Fruit fly (Drosophila melanogaster) Kc167 (cell line): Measurements from ENCODE around the gene chas.
A peak's percentile ranks its signal among the peaks of the same experiment; 100 is the strongest.

Experiments
- Myc ChIP-seq: fragments of >200 bp; optimal IDR thresholded peaks from 2 replicates; lab custom pipeline; 2017; ENCODE audit warnings: missing external identifiers
- Sin3A ChIP-seq: fragments of >200 bp; optimal IDR thresholded peaks from 2 replicates; lab custom pipeline; 2018; ENCODE audit warnings: missing external identifiers
- h ChIP-seq: fragments of >200 bp; optimal IDR thresholded peaks from 3 replicates; lab custom pipeline; 2018; ENCODE audit warnings: missing external identifiers
- insv ChIP-seq: fragments of >200 bp; optimal IDR thresholded peaks from 3 replicates; lab custom pipeline; 2018; ENCODE audit warnings: missing external identifiers
- psq ChIP-seq: fragments of >200 bp; optimal IDR thresholded peaks from 2 replicates; lab custom pipeline; 2017; ENCODE audit warnings: missing external identifiers
- ttk ChIP-seq: sonication (Bioruptor generic); optimal IDR thresholded peaks from 2 replicates; lab custom pipeline; 2017; ENCODE audit warnings: missing external identifiers

Gene chas

DNA sequence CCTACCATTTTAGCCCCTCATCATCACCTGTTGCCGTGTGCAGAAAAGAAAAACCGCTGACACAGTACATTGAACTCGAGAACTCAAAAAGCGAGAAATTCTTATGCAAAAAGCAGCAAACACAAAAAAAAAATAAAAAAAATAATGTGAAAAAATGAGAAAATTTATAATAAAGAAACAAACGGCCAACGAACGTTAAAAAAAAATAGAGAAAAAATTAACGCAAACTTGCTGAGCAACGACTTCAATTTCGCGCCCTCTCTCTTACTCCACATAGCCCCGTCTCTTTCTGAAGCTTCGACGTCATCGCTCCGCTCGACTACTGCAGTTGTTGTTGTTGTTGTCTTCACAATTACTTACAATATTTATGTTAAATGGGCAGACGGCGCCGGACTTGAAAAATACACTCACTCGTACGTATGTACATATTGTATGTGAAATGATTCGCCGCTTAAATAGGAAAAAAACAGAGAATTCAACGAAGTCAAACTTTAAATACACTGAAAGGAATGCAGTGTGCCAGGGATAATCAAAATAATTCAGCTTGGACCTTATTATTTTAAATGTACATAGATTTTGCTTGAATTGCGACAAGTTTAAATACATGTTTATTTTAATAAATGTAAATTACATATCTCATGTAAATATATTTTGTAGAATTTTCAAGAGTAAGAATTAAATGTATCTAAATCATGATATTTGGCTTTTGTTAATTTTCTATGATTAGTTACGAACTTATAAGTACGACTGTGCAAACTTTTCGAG is 20.6 kb upstream of the chas start:
- TF ChIP-seq psq (lab: Kevin White, UChicago) (no peak), ttk (lab: Kevin White, UChicago) (no peak), insv (lab: Kevin White, UChicago) (no peak), Sin3A (lab: Kevin White, UChicago) (no peak), h (lab: Kevin White, UChicago) (no peak), Myc (no peak)

- TF ChIP-seq ttk (lab: Kevin White, UChicago): no peak
- no peak for TF ChIP-seq Myc
- TF ChIP-seq Sin3A (lab: Kevin White, UChicago): no peak
- TF ChIP-seq insv (lab: Kevin White, UChicago): no peak
- TF ChIP-seq psq (lab: Kevin White, UChicago): no peak
- TF ChIP-seq h (lab: Kevin White, UChicago): no peak
These were observed 19.9 kb upstream of the chas start for dm6 chrX:17718423-17718822.

DNA sequence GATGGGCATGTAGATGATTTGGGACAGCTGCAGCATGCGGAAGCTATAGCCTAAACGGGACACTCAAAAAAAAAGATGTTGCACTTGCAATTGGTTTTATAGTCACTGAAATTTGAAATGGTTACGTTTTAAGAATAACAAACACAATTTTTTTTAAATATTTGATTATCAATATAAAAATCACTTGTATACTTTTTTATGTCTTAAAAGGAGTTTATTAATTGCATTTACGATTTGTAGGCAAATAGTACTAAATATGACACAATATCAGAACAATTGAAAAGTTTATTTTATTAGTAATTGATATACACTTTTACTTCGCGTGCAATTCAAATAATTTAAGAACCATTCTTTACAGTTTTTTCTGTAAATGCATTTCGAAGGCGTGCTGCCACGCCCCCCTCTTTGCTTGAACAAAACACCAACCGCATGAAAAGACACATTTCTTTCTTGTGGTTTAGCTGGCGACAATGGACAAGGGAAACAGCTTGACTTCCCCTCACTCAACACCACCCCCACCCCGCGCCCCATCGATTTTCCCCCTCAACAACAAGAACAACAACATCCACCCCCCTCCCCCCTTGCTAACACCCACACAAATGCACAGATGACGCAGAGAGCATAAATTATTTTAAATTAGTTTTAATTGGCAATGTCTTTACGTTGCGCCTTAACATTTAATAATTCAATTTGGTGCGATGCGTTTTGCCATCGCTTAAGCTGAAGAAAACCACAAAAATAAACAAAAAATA is 18.5 kb upstream of the chas start:
- TF ChIP-seq psq (lab: Kevin White, UChicago) (no peak), Myc (no peak), ttk (lab: Kevin White, UChicago) (no peak), Sin3A (lab: Kevin White, UChicago) (no peak), h (lab: Kevin White, UChicago) (no peak), insv (lab: Kevin White, UChicago) (no peak)

dm6 chrX:17714976-17715375 is 16.4 kb upstream of the chas start:
- no peak for TF ChIP-seq psq (lab: Kevin White, UChicago)
- no peak for TF ChIP-seq ttk (lab: Kevin White, UChicago)
- no peak for TF ChIP-seq h (lab: Kevin White, UChicago)
- TF ChIP-seq Myc: no peak
- no peak for TF ChIP-seq Sin3A (lab: Kevin White, UChicago)
- no peak for TF ChIP-seq insv (lab: Kevin White, UChicago)

DNA sequence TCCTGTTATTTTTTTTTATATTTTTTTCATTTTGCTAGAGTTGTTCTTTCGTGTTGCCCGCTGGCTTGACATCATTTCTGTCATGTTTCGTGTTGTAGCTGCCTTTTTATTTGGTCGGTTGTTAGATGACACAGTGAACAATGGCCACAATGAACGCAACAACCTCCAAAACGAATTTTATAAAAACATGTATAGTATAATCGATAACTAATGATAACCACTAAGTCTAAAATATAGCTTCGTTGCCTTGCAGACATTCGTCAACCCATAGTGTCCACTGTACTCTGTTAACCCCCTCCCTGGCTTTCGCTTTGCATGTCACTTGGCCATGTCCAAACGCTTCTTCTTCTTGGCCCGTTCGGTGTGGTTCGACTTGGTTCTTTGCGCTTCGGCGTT is 15.2 kb upstream of the chas start:
- TF ChIP-seq Sin3A (lab: Kevin White, UChicago): no peak
- no peak for TF ChIP-seq h (lab: Kevin White, UChicago)
- TF ChIP-seq ttk (lab: Kevin White, UChicago): no peak
- no peak for TF ChIP-seq psq (lab: Kevin White, UChicago)
- TF ChIP-seq Myc: no peak
- TF ChIP-seq insv (lab: Kevin White, UChicago): no peak

- TF ChIP-seq h (lab: Kevin White, UChicago): no peak
- TF ChIP-seq insv (lab: Kevin White, UChicago): no peak
- no peak for TF ChIP-seq psq (lab: Kevin White, UChicago)
- no peak for TF ChIP-seq Sin3A (lab: Kevin White, UChicago)
- no peak for TF ChIP-seq Myc
- TF ChIP-seq ttk (lab: Kevin White, UChicago): no peak
These were observed 14.6 kb upstream of the chas start for dm6 chrX:17712995-17713739.

- TF ChIP-seq ttk (lab: Kevin White, UChicago) (no peak), insv (lab: Kevin White, UChicago) (no peak), h (lab: Kevin White, UChicago) (no peak), psq (lab: Kevin White, UChicago) (no peak), Myc (no peak), Sin3A (lab: Kevin White, UChicago) (no peak)
These were observed 13.9 kb upstream of the chas start for dm6 chrX:17712466-17712865.

- TF ChIP-seq insv (lab: Kevin White, UChicago): no peak
- no peak for TF ChIP-seq psq (lab: Kevin White, UChicago)
- no peak for TF ChIP-seq h (lab: Kevin White, UChicago)
- TF ChIP-seq Myc: no peak
- no peak for TF ChIP-seq Sin3A (lab: Kevin White, UChicago)
- no peak for TF ChIP-seq ttk (lab: Kevin White, UChicago)
These were observed 13.4 kb upstream of the chas start for dm6 chrX:17711916-17712315.

DNA sequence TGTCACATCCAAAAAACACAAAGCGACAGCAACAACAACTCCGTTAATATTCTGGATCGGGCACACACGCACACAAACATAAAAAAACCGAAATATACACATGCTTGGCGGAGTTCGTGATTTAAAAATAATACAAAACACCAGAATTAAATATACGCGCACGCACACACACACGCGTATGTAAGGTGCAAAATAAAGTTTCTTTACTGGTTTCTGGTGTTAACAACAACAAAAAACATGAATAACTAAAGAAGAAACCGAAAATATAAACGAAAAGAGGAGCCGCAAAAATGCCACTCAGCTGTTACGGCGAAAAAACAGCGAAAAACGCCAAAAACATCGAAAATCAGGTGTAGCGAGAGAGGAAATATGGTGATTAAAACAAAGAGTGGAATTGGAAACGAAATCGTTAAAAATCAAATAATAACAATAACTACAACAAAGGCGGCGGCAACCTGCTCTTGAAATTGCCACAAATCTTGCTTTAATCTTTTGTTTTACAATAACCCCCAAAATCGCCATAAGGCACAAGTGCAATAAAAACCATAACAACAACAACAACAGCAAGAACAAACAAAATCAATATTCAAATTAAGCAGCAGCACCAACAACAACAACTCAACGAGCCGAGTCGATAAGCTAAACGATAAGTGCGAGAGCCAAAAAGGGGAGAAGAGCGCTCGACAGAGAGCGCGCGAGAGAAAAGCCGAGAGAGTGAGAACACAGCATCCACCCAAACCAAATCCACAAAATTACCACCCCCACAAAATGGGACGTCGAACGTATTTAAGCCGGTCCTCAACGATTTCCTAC is 11.9 kb upstream of the chas start:
- no peak for TF ChIP-seq ttk (lab: Kevin White, UChicago)
- peak; percentile 60 for TF ChIP-seq psq (lab: Kevin White, UChicago)

DNA sequence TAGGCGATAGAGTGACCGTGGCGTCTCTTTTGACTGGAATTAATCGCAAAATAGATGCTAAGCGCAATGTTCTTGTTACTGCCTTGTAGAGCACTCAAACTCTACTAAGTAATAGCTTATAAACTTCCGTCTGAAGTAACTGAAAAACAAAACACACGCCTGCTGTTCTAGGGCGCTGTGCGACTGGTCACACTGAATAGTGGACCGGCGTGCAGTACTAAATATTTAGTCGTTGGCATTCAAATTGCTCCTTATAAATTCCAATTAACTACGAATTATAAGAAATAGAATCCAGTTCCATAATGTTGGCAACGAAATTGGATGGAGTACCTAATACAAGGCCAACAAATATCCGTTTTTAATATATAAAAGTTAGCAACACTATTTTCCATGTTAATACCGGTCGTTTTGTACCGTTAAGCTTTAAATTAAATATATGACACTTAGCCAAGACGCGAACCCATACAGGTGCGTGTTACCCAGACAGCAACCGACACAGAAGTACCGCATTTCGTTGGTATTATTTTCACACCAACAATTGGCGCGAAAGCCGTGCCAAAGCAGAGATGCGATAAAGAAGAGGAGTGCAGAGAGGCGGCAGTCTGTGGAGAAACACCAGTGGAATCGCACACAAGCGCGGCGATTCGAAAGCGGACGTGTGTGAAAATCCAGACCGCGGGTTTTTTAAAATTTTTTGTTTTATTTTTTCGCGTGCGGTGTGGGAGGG is 11.2 kb upstream of the chas start, which contains the start of the genes CG8173 and raskol:
TSS of gene CG8173 (minus strand) at position 108 of the 727 bp plus-strand sequence.
TSS of gene raskol (plus strand) at position 599 of the 727 bp plus-strand sequence.
- TF ChIP-seq psq (lab: Kevin White, UChicago) (peak; percentile 78), Sin3A (lab: Kevin White, UChicago) (no peak), ttk (lab: Kevin White, UChicago) (no peak), insv (lab: Kevin White, UChicago) (no peak), Myc (no peak), h (lab: Kevin White, UChicago) (no peak)
